Fruit fly (Drosophila melanogaster) whole organism, prepupa: ENCODE results near the gene CG2617.
A peak's percentile ranks its signal among the peaks of the same experiment; 100 is the strongest.

Experiments
- Blimp-1 ChIP-seq: fragments of 200-800 bp; sonication (Bioruptor generic); optimal IDR thresholded peaks from 3 replicates; lab custom pipeline; 2017; ENCODE audit warnings: missing biosample characterization, missing genetic modification characterization, mild to moderate bottlenecking, moderate library complexity, missing genetic modification reagents
- CG11902 ChIP-seq: fragments of 200-800 bp; sonication (Bioruptor generic); optimal IDR thresholded peaks from 3 replicates; lab custom pipeline; 2016; ENCODE audit warnings: missing biosample characterization, missing genetic modification characterization
- CG15336 ChIP-seq: fragments of 200-800 bp; sonication (Bioruptor generic); IDR thresholded peaks from 2 replicates; pipeline ENCODE4 v1.3.6; 2022; ENCODE audit warnings: missing biosample characterization, missing genetic modification characterization
- CG1621 ChIP-seq: fragments of 200-800 bp; sonication (Bioruptor generic); optimal IDR thresholded peaks from 3 replicates; lab custom pipeline; 2018; ENCODE audit warnings: missing biosample characterization, mild to moderate bottlenecking, missing genetic modification characterization
- CG16779 ChIP-seq: fragments of 200-800 bp; sonication (Bioruptor generic); optimal IDR thresholded peaks from 3 replicates; lab custom pipeline; 2017; ENCODE audit warnings: missing biosample characterization, mild to moderate bottlenecking, missing genetic modification characterization
- CG3032 ChIP-seq: fragments of 200-800 bp; optimal IDR thresholded peaks from 2 replicates; lab custom pipeline; 2019; ENCODE audit warnings: missing biosample characterization, mild to moderate bottlenecking, missing genetic modification characterization, moderate library complexity
- CG31627 ChIP-seq: fragments of 200-800 bp; sonication (Bioruptor generic); optimal IDR thresholded peaks from 3 replicates; lab custom pipeline; 2016; ENCODE audit warnings: missing biosample characterization, missing genetic modification characterization
- CG32006 ChIP-seq: fragments of 200-800 bp; sonication (Bioruptor generic); optimal IDR thresholded peaks from 3 replicates; lab custom pipeline; 2017; ENCODE audit warnings: missing biosample characterization, mild to moderate bottlenecking, missing genetic modification characterization
- CG34406 ChIP-seq: fragments of 200-800 bp; sonication (Bioruptor generic); optimal IDR thresholded peaks from 3 replicates; lab custom pipeline; 2016; ENCODE audit warnings: missing biosample characterization, missing genetic modification characterization
- CG6163 ChIP-seq: fragments of 200-800 bp; sonication (Bioruptor generic); IDR thresholded peaks from 3 replicates; pipeline ENCODE4 v1.3.6; 2022; ENCODE audit warnings: missing biosample characterization, missing genetic modification characterization
- CG7368 ChIP-seq: fragments of 200-800 bp; sonication (Bioruptor generic); optimal IDR thresholded peaks from 3 replicates; lab custom pipeline; 2016; ENCODE audit warnings: missing biosample characterization, missing genetic modification characterization
- CG8632 ChIP-seq: fragments of 200-800 bp; sonication (Bioruptor generic); optimal IDR thresholded peaks from 3 replicates; lab custom pipeline; 2016; ENCODE audit warnings: missing biosample characterization, missing genetic modification characterization
- Eip75B ChIP-seq: fragments of 200-800 bp; sonication (Bioruptor generic); optimal IDR thresholded peaks from 3 replicates; lab custom pipeline; 2016; ENCODE audit warnings: missing biosample characterization, missing genetic modification characterization
- Eip78C ChIP-seq: fragments of 200-800 bp; sonication (Bioruptor generic); peaks from one replicate; lab custom pipeline; 2016; ENCODE audit warnings: missing biosample characterization, missing genetic modification characterization
- Ets21C ChIP-seq: fragments of 200-800 bp; sonication (Bioruptor generic); optimal IDR thresholded peaks from 3 replicates; lab custom pipeline; 2016; ENCODE audit warnings: missing biosample characterization, missing genetic modification characterization
- Gug ChIP-seq: fragments of 200-800 bp; sonication (Bioruptor generic); IDR thresholded peaks from 2 replicates; pipeline ENCODE4 v1.3.6; 2022; ENCODE audit warnings: missing biosample characterization, missing genetic modification characterization
- Hr4 ChIP-seq: fragments of 200-800 bp; sonication (Bioruptor generic); optimal IDR thresholded peaks from 3 replicates; lab custom pipeline; 2016; ENCODE audit warnings: missing biosample characterization, missing genetic modification characterization
- Met ChIP-seq: fragments of 200-800 bp; sonication (Bioruptor generic); optimal IDR thresholded peaks from 3 replicates; lab custom pipeline; 2016; ENCODE audit warnings: missing biosample characterization, missing genetic modification characterization
- OdsH ChIP-seq: fragments of 200-800 bp; sonication (Bioruptor generic); optimal IDR thresholded peaks from 3 replicates; lab custom pipeline; 2016; ENCODE audit warnings: missing biosample characterization, missing genetic modification characterization
- Smox ChIP-seq: fragments of 200-800 bp; sonication (Bioruptor generic); optimal IDR thresholded peaks from 3 replicates; lab custom pipeline; 2016; ENCODE audit warnings: missing biosample characterization, missing genetic modification characterization
- Sox102F ChIP-seq: fragments of 200-800 bp; sonication (Bioruptor generic); optimal IDR thresholded peaks from 2 replicates; lab custom pipeline; 2016; ENCODE audit warnings: missing biosample characterization, mild to moderate bottlenecking, missing genetic modification characterization
- achi ChIP-seq: fragments of 200-800 bp; sonication (Bioruptor generic); optimal IDR thresholded peaks from 3 replicates; lab custom pipeline; 2016; ENCODE audit warnings: missing biosample characterization, missing genetic modification characterization
- acj6 ChIP-seq: fragments of 200-800 bp; sonication (Bioruptor generic); optimal IDR thresholded peaks from 3 replicates; lab custom pipeline; 2016; ENCODE audit warnings: missing biosample characterization, missing genetic modification characterization
- cyc ChIP-seq: fragments of 200-800 bp; sonication (Bioruptor generic); optimal IDR thresholded peaks from 3 replicates; lab custom pipeline; 2016; ENCODE audit warnings: missing biosample characterization, missing genetic modification characterization
- dsx ChIP-seq: fragments of 200-800 bp; optimal IDR thresholded peaks from 3 replicates; lab custom pipeline; 2019; ENCODE audit warnings: missing biosample characterization, mild to moderate bottlenecking, missing genetic modification characterization, moderate library complexity; ENCODE audit not compliant: poor library complexity, severe bottlenecking
- eg ChIP-seq: fragments of 200-800 bp; sonication (Bioruptor generic); IDR thresholded peaks from 3 replicates; pipeline ENCODE4 v1.3.6; 2022; ENCODE audit warnings: missing biosample characterization, missing genetic modification characterization
- esn ChIP-seq: fragments of 200-800 bp; sonication (Bioruptor generic); optimal IDR thresholded peaks from 2 replicates; lab custom pipeline; 2016; ENCODE audit warnings: missing biosample characterization, mild to moderate bottlenecking, missing genetic modification characterization, moderate library complexity
- fd59A ChIP-seq: fragments of 200-800 bp; sonication (Bioruptor generic); optimal IDR thresholded peaks from 2 replicates; lab custom pipeline; 2017; ENCODE audit warnings: missing biosample characterization, mild to moderate bottlenecking, missing genetic modification characterization, missing genetic modification reagents
- fkh ChIP-seq: fragments of 200-800 bp; sonication (Bioruptor generic); optimal IDR thresholded peaks from 3 replicates; lab custom pipeline; 2017; ENCODE audit warnings: missing biosample characterization, mild to moderate bottlenecking, missing genetic modification characterization, moderate library complexity
- lz ChIP-seq: fragments of 200-800 bp; sonication (Bioruptor generic); optimal IDR thresholded peaks from 3 replicates; lab custom pipeline; 2016; ENCODE audit warnings: missing biosample characterization, missing genetic modification characterization
- net ChIP-seq: fragments of 200-800 bp; sonication (Bioruptor generic); optimal IDR thresholded peaks from 3 replicates; lab custom pipeline; 2016; ENCODE audit warnings: missing biosample characterization, missing genetic modification characterization
- pdm3 ChIP-seq: fragments of 200-800 bp; sonication (Bioruptor generic); optimal IDR thresholded peaks from 3 replicates; lab custom pipeline; 2016; ENCODE audit warnings: missing biosample characterization, missing genetic modification characterization
- salr ChIP-seq, 2 experiments: fragments of 200-800 bp; sonication (Bioruptor generic); optimal IDR thresholded peaks; 3 replicates each; lab custom pipeline; 2016 to 2018; ENCODE audit warnings: missing biosample characterization in 2 of 2, missing genetic modification characterization in 2 of 2, mild to moderate bottlenecking in 1 of 2
- spab ChIP-seq: fragments of 200-800 bp; sonication (Bioruptor generic); optimal IDR thresholded peaks from 2 replicates; lab custom pipeline; 2017; ENCODE audit warnings: missing biosample characterization, mild to moderate bottlenecking, missing genetic modification characterization, missing genetic modification reagents
- ss ChIP-seq, 2 experiments: fragments of 200-800 bp; sonication (Bioruptor generic); optimal IDR thresholded peaks; 2 replicates in 1 of 2; 3 replicates in 1 of 2; lab custom pipeline; 2017 to 2018; ENCODE audit warnings: mild to moderate bottlenecking in 2 of 2, missing biosample characterization in 2 of 2, missing genetic modification characterization in 2 of 2, moderate library complexity in 1 of 2
- svp ChIP-seq: fragments of 200-800 bp; sonication (Bioruptor generic); peaks from one replicate; lab custom pipeline; 2016; ENCODE audit warnings: missing biosample characterization, missing genetic modification characterization
- topi ChIP-seq: fragments of 200-800 bp; sonication (Bioruptor generic); optimal IDR thresholded peaks from 3 replicates; lab custom pipeline; 2016; ENCODE audit warnings: missing biosample characterization, missing genetic modification characterization
- vri ChIP-seq: fragments of 200-800 bp; sonication (Bioruptor generic); optimal IDR thresholded peaks from 3 replicates; lab custom pipeline; 2016; ENCODE audit warnings: missing biosample characterization, mild to moderate bottlenecking, missing genetic modification characterization

CG2617 gene

dm6 chr2L:20645394-20645869 is 36.7 kb upstream of the CG2617 start, which contains the start of the genes phr6-4 and CG2608 (continued):
- TF ChIP-seq CG16779 (peak; percentile 89), fd59A (GFP tag; lab: Kevin White, UChicago) (peak; percentile 93), ss (GFP tag; optimal IDR thresholded peaks at IDR 0.05; lab: Kevin White, UChicago) (peak in 1 of 2 experiments; percentile 94), svp (GFP tag; lab: Kevin White, UChicago) (peak; percentile 95), achi (peak; percentile 94), vri (peak; percentile 87), Met (GFP tag; lab: Kevin White, UChicago) (peak; percentile 95), Sox102F (GFP tag; lab: Kevin White, UChicago) (peak; percentile 91), CG31627 (GFP tag; lab: Kevin White, UChicago) (peak; percentile 93), salr (GFP tag; optimal IDR thresholded peaks at IDR 0.05; lab: Kevin White, UChicago) (peak; percentile 81 to 95), cyc (GFP tag; lab: Kevin White, UChicago) (peak; percentile 92), eg (GFP tag; lab: Robert Waterston, UW) (peak; percentile 87), CG15336 (GFP tag; lab: Robert Waterston, UW) (peak; percentile 91), OdsH (GFP tag; lab: Kevin White, UChicago) (peak; percentile 95), CG1621 (tag; lab: Kevin White, UChicago) (peak; percentile 87), CG34406 (GFP tag; lab: Kevin White, UChicago) (peak; percentile 92), CG32006 (GFP tag; lab: Kevin White, UChicago) (peak; percentile 97), CG8632 (GFP tag; lab: Kevin White, UChicago) (peak; percentile 93), CG7368 (GFP tag; lab: Kevin White, UChicago) (peak; percentile 88), pdm3 (GFP tag; lab: Kevin White, UChicago) (peak; percentile 95), CG6163 (GFP tag; lab: Robert Waterston, UW) (peak; percentile 90), Blimp-1 (GFP tag; lab: Kevin White, UChicago) (peak; percentile 86), Gug (GFP tag; lab: Robert Waterston, UW) (peak; percentile 88), CG3032 (tag; lab: Kevin White, UChicago) (peak; percentile 95), acj6 (GFP tag; lab: Kevin White, UChicago) (peak; percentile 95), spab (GFP tag; lab: Kevin White, UChicago) (peak; percentile 91), lz (GFP tag; lab: Kevin White, UChicago) (peak; percentile 95), topi (peak; percentile 94), CG11902 (peak; percentile 83)
- TF ChIP-seq, all 60 proteins: peak for 57

dm6 chr2L:20647240-20647908 is 34.8 kb upstream of the CG2617 start:
- TF ChIP-seq Eip75B (GFP tag; lab: Kevin White, UChicago) (no peak), Smox (GFP tag; lab: Kevin White, UChicago) (no peak), ss (GFP tag; optimal IDR thresholded peaks at IDR 0.05; lab: Kevin White, UChicago) (no peak), net (no peak), CG32006 (GFP tag; lab: Kevin White, UChicago) (no peak), OdsH (GFP tag; lab: Kevin White, UChicago) (no peak), dsx (GFP tag; lab: Kevin White, UChicago) (no peak), Eip78C (GFP tag; lab: Kevin White, UChicago) (peak; percentile 48), salr (GFP tag; optimal IDR thresholded peaks at IDR 0.05; lab: Kevin White, UChicago) (no peak), esn (GFP tag; lab: Kevin White, UChicago) (peak; percentile 7), svp (GFP tag; lab: Kevin White, UChicago) (peak; percentile 63), pdm3 (GFP tag; lab: Kevin White, UChicago) (no peak), fkh (peak; percentile 38)

dm6 chr2L:20648612-20649011 is 33.6 kb upstream of the CG2617 start, which contains the start of gene CG18810:
Gene CG18810 (plus strand): TSS chr2L:20648912.
- no peak for TF ChIP-seq CG3032 (tag; lab: Kevin White, UChicago)
- TF ChIP-seq CG16779: no peak
- TF ChIP-seq Hr4 (GFP tag; lab: Kevin White, UChicago): no peak
- TF ChIP-seq Ets21C: no peak
- no peak for TF ChIP-seq CG34406 (GFP tag; lab: Kevin White, UChicago)
- TF ChIP-seq svp (GFP tag; lab: Kevin White, UChicago): no peak
- no peak for TF ChIP-seq ss (GFP tag; optimal IDR thresholded peaks at IDR 0.05; lab: Kevin White, UChicago)
- no peak for TF ChIP-seq Blimp-1 (GFP tag; lab: Kevin White, UChicago)
